Worm (Caenorhabditis elegans) whole organism, young adult: ENCODE measurements around the gene Y43F8B.23.

ENCODE experiments used
- B0261.1 ChIP-seq: sonication (generic microtip); optimal IDR thresholded peaks from 2 replicates; lab custom pipeline; 2016; ENCODE audit warnings: mild to moderate bottlenecking, missing genetic modification characterization, moderate library complexity, missing compliant biosample characterization
- C17E4.6 ChIP-seq: fragments of 200-800 bp; sonication (Bioruptor generic); IDR thresholded peaks from 2 replicates; pipeline ENCODE4 v1.3.6; 2022; ENCODE audit warnings: missing genetic modification reagents, missing genetic modification characterization, missing compliant biosample characterization
- D2030.7 ChIP-seq: fragments of 200-800 bp; sonication (Bioruptor generic); IDR thresholded peaks from 2 replicates; pipeline ENCODE4 v1.3.6; 2022; ENCODE audit warnings: missing genetic modification reagents, missing genetic modification characterization, missing compliant biosample characterization
- F33H1.4 ChIP-seq: fragments of 200-800 bp; sonication (Bioruptor generic); IDR thresholded peaks from 2 replicates; pipeline ENCODE4 v1.3.6; 2022; ENCODE audit warnings: missing genetic modification reagents, missing genetic modification characterization, missing compliant biosample characterization
- F49E8.2 ChIP-seq: sonication (generic microtip); optimal IDR thresholded peaks from 3 replicates; lab custom pipeline; 2017; ENCODE audit warnings: missing genetic modification characterization, mild to moderate bottlenecking, missing compliant biosample characterization, antibody characterized with exemption, moderate library complexity; ENCODE audit not compliant: insufficient read depth
- T07F8.4 ChIP-seq: sonication (generic microtip); optimal IDR thresholded peaks from 2 replicates; lab custom pipeline; 2016; ENCODE audit warnings: mild to moderate bottlenecking, missing genetic modification characterization, moderate library complexity, missing compliant biosample characterization
- T26A5.8 ChIP-seq: sonication (generic microtip); optimal IDR thresholded peaks from 2 replicates; lab custom pipeline; 2016; ENCODE audit warnings: missing genetic modification characterization, missing compliant biosample characterization
- ama-1 ChIP-seq, 3 experiments: fragments of 150-350 bp in 1 of 3; sonication (generic microtip) in 2 of 3; optimal IDR thresholded peaks; 2 replicates each; lab custom pipeline; 2014 to 2018; ENCODE audit warnings: missing biosample characterization in 2 of 3, missing genetic modification characterization in 2 of 3, missing genetic modification reagents in 2 of 3
- atf-7 ChIP-seq: sonication (generic microtip); optimal IDR thresholded peaks from 2 replicates; lab custom pipeline; 2017; ENCODE audit warnings: mild to moderate bottlenecking, missing genetic modification characterization, missing compliant biosample characterization
- athp-1 ChIP-seq: sonication (generic microtip); optimal IDR thresholded peaks from 2 replicates; lab custom pipeline; 2017; ENCODE audit warnings: mild to moderate bottlenecking, missing genetic modification characterization, missing compliant biosample characterization
- attf-6 ChIP-seq: fragments of 200-800 bp; sonication (Bioruptor generic); IDR thresholded peaks from 2 replicates; pipeline ENCODE4 v1.3.6; 2022; ENCODE audit warnings: missing genetic modification reagents, missing genetic modification characterization, missing compliant biosample characterization
- bed-1 ChIP-seq: fragments of 200-800 bp; sonication (Bioruptor generic); IDR thresholded peaks from 2 replicates; pipeline ENCODE4 v1.3.6; 2022; ENCODE audit warnings: missing genetic modification reagents, missing genetic modification characterization, missing compliant biosample characterization
- bed-2 ChIP-seq: fragments of 200-800 bp; sonication (Bioruptor generic); IDR thresholded peaks from 2 replicates; pipeline ENCODE4 v1.3.6; 2022; ENCODE audit warnings: missing genetic modification reagents, missing genetic modification characterization, missing compliant biosample characterization
- ccch-3 ChIP-seq: fragments of 200-800 bp; sonication (Bioruptor generic); optimal IDR thresholded peaks from 2 replicates; lab custom pipeline; 2018; ENCODE audit warnings: mild to moderate bottlenecking, missing genetic modification characterization, missing compliant biosample characterization
- ceh-79 ChIP-seq: sonication (generic microtip); optimal IDR thresholded peaks from 2 replicates; lab custom pipeline; 2017; ENCODE audit warnings: mild to moderate bottlenecking, missing genetic modification characterization, missing compliant biosample characterization
- ceh-91 ChIP-seq: fragments of 200-800 bp; sonication (Bioruptor generic); IDR thresholded peaks from 2 replicates; pipeline ENCODE4 v1.3.6; 2022; ENCODE audit warnings: missing genetic modification reagents, missing genetic modification characterization, missing compliant biosample characterization
- chd-7 ChIP-seq: sonication (generic microtip); optimal IDR thresholded peaks from 2 replicates; lab custom pipeline; 2016; ENCODE audit warnings: mild to moderate bottlenecking, missing genetic modification characterization, moderate library complexity, missing compliant biosample characterization
- egrh-3 ChIP-seq: fragments of 200-800 bp; sonication (Bioruptor generic); IDR thresholded peaks from 2 replicates; pipeline ENCODE4 v1.3.6; 2022; ENCODE audit warnings: missing genetic modification reagents, missing genetic modification characterization, missing compliant biosample characterization
- ekl-4 ChIP-seq: fragments of 200-800 bp; sonication (Bioruptor generic); IDR thresholded peaks from 2 replicates; pipeline ENCODE4 v1.3.6; 2022; ENCODE audit warnings: missing genetic modification reagents, missing genetic modification characterization, missing compliant biosample characterization
- hlh-12 ChIP-seq: sonication (generic microtip); optimal IDR thresholded peaks from 2 replicates; lab custom pipeline; 2016; ENCODE audit warnings: missing genetic modification characterization, missing compliant biosample characterization
- hmg-1.2 ChIP-seq: fragments of 200-800 bp; sonication (Bioruptor generic); IDR thresholded peaks from 2 replicates; pipeline ENCODE4 v1.3.6; 2022; ENCODE audit warnings: missing genetic modification reagents, missing genetic modification characterization, missing compliant biosample characterization
- lin-26 ChIP-seq: fragments of 200-800 bp; sonication (Bioruptor generic); IDR thresholded peaks from 2 replicates; pipeline ENCODE4 v1.3.6; 2022; ENCODE audit warnings: missing genetic modification reagents, missing genetic modification characterization, missing compliant biosample characterization
- lsl-1 ChIP-seq: fragments of 200-800 bp; sonication (Bioruptor generic); optimal IDR thresholded peaks from 2 replicates; lab custom pipeline; 2018; ENCODE audit warnings: mild to moderate bottlenecking, missing genetic modification characterization, moderate library complexity, missing compliant biosample characterization
- lsy-27 ChIP-seq: sonication (generic microtip); optimal IDR thresholded peaks from 2 replicates; lab custom pipeline; 2017; ENCODE audit warnings: missing genetic modification characterization, mild to moderate bottlenecking, missing compliant biosample characterization, antibody characterized with exemption, missing genotype, borderline replicate concordance; ENCODE audit not compliant: insufficient read depth
- madf-6 ChIP-seq: fragments of 200-800 bp; sonication (Bioruptor generic); IDR thresholded peaks from 2 replicates; pipeline ENCODE4 v1.3.6; 2022; ENCODE audit warnings: missing genetic modification reagents, missing genetic modification characterization, missing compliant biosample characterization
- madf-8 ChIP-seq: fragments of 200-800 bp; sonication (Bioruptor generic); conservative IDR thresholded peaks from 2 replicates; pipeline ENCODE4 v1.3.6; 2022; ENCODE audit warnings: missing genetic modification reagents, missing genetic modification characterization, missing compliant biosample characterization
- mcd-1 ChIP-seq: fragments of 200-800 bp; sonication (Bioruptor generic); IDR thresholded peaks from 2 replicates; pipeline ENCODE4 v1.3.6; 2022; ENCODE audit warnings: missing genetic modification reagents, missing genetic modification characterization, missing compliant biosample characterization
- nfya-2 ChIP-seq: fragments of 200-800 bp; sonication (Bioruptor generic); IDR thresholded peaks from 2 replicates; pipeline ENCODE4 v1.3.6; 2022; ENCODE audit warnings: missing genetic modification reagents, missing genetic modification characterization, missing compliant biosample characterization
- nhr-179 ChIP-seq: sonication (generic microtip); optimal IDR thresholded peaks from 2 replicates; lab custom pipeline; 2016; ENCODE audit warnings: mild to moderate bottlenecking, missing genetic modification characterization, missing compliant biosample characterization
- nhr-90 ChIP-seq: sonication (generic microtip); optimal IDR thresholded peaks from 2 replicates; lab custom pipeline; 2016; ENCODE audit warnings: missing genotype, mild to moderate bottlenecking, missing genetic modification characterization, missing compliant biosample characterization
- pbrm-1 ChIP-seq: fragments of 200-800 bp; sonication (Bioruptor generic); IDR thresholded peaks from 2 replicates; pipeline ENCODE4 v1.3.6; 2022; ENCODE audit warnings: missing genetic modification reagents, missing genetic modification characterization, missing compliant biosample characterization
- repo-1 ChIP-seq: sonication (generic microtip); optimal IDR thresholded peaks from 2 replicates; lab custom pipeline; 2017; ENCODE audit warnings: mild to moderate bottlenecking, missing genetic modification characterization, missing compliant biosample characterization
- sea-2 ChIP-seq: fragments of 200-800 bp; sonication (Bioruptor generic); IDR thresholded peaks from 2 replicates; pipeline ENCODE4 v1.3.6; 2022; ENCODE audit warnings: missing genetic modification characterization, missing compliant biosample characterization
- snpc-3.4 ChIP-seq: sonication (generic microtip); optimal IDR thresholded peaks from 2 replicates; lab custom pipeline; 2017; ENCODE audit warnings: missing genetic modification characterization, mild to moderate bottlenecking, missing compliant biosample characterization, antibody characterized with exemption, moderate library complexity, missing genotype, missing genetic modification reagents
- sptf-2 ChIP-seq: fragments of 200-800 bp; sonication (Bioruptor generic); optimal IDR thresholded peaks from 2 replicates; lab custom pipeline; 2018; ENCODE audit warnings: mild to moderate bottlenecking, missing genetic modification characterization, missing compliant biosample characterization
- tbp1 ChIP-seq: fragments of 200-800 bp; sonication (Bioruptor generic); optimal IDR thresholded peaks from 2 replicates; lab custom pipeline; 2018; ENCODE audit warnings: mild to moderate bottlenecking, missing genetic modification characterization, missing compliant biosample characterization
- tlf-1 ChIP-seq: fragments of 200-800 bp; sonication (Bioruptor generic); optimal IDR thresholded peaks from 2 replicates; lab custom pipeline; 2018; ENCODE audit warnings: mild to moderate bottlenecking, missing genetic modification characterization, missing compliant biosample characterization
- ztf-25 ChIP-seq: fragments of 200-800 bp; sonication (Bioruptor generic); IDR thresholded peaks from 2 replicates; pipeline ENCODE4 v1.3.6; 2022; ENCODE audit warnings: missing genetic modification reagents, missing genetic modification characterization, missing compliant biosample characterization
- ztf-3 ChIP-seq: fragments of 200-800 bp; sonication (Bioruptor generic); optimal IDR thresholded peaks from 2 replicates; lab custom pipeline; 2018; ENCODE audit warnings: mild to moderate bottlenecking, missing genetic modification characterization, missing compliant biosample characterization

Y43F8B.23 gene

ce11 chrV:19430351-19430913, 37.0 kb downstream of the Y43F8B.23 start (continued):
- peak; percentile 28; the same call in 1 of the 2 replicates for TF ChIP-seq hmg-1.2
- no peak for TF ChIP-seq ama-1 (optimal IDR thresholded peaks at IDR 0.05; lab: Kevin White, UChicago)
- no peak for TF ChIP-seq ama-1 (GFP tag; optimal IDR thresholded peaks at IDR 0.05; lab: Kevin White, UChicago)
- no peak for TF ChIP-seq B0261.1
- no peak for TF ChIP-seq nhr-179 (tag; lab: Kevin White, UChicago)
- no peak for TF ChIP-seq lsl-1 (GFP tag; lab: Kevin White, UChicago)
- TF ChIP-seq repo-1 (tag; lab: Kevin White, UChicago): no peak
- TF ChIP-seq sea-2 (GFP tag; lab: Robert Waterston, UW): peak; percentile 67; the same call in 1 of the 2 replicates
- peak; percentile 46 for TF ChIP-seq ekl-4 (GFP tag; lab: Robert Waterston, UW)
- no peak for TF ChIP-seq madf-6
- TF ChIP-seq attf-6 (GFP tag; lab: Robert Waterston, UW): no peak
- TF ChIP-seq ceh-79 (tag; lab: Kevin White, UChicago): no peak
- TF ChIP-seq lin-26 (GFP tag; lab: Robert Waterston, UW): 0 out of 2 replicates have a peak, but pooled peaks have one; percentile 44
- no peak for TF ChIP-seq bed-1 (GFP tag; lab: Robert Waterston, UW)
- TF ChIP-seq D2030.7 (GFP tag; lab: Robert Waterston, UW): no peak
- TF ChIP-seq T07F8.4 (tag; lab: Kevin White, UChicago): no peak
- TF ChIP-seq C17E4.6 (GFP tag; lab: Robert Waterston, UW): 0 out of 2 replicates have a peak, but pooled peaks have one; percentile 10
- TF ChIP-seq hlh-12: no peak
- no peak for TF ChIP-seq tbp1
- TF ChIP-seq F49E8.2 (tag; lab: Kevin White, UChicago): no peak
- TF ChIP-seq lsy-27: no peak
- no peak for TF ChIP-seq nfya-2 (GFP tag; lab: Robert Waterston, UW)
- peak; percentile 3 for TF ChIP-seq ztf-3 (GFP tag; lab: Kevin White, UChicago)
- TF ChIP-seq mcd-1 (GFP tag; lab: Robert Waterston, UW): no peak; the same call in 1 of the 2 replicates
- peak; percentile 23 for TF ChIP-seq sptf-2 (GFP tag; lab: Kevin White, UChicago)
- no peak for TF ChIP-seq nhr-90
- no peak for TF ChIP-seq tlf-1 (GFP tag; lab: Kevin White, UChicago)
- TF ChIP-seq T26A5.8 (tag; lab: Kevin White, UChicago): no peak
- TF ChIP-seq ztf-25 (GFP tag; lab: Robert Waterston, UW): no peak
- TF ChIP-seq ceh-91 (GFP tag; lab: Robert Waterston, UW): no peak
- TF ChIP-seq chd-7 (tag; lab: Kevin White, UChicago): peak; percentile 49
- no peak for TF ChIP-seq atf-7 (tag; lab: Kevin White, UChicago)
- peak; percentile 67 for TF ChIP-seq athp-1 (tag; lab: Kevin White, UChicago)
- TF ChIP-seq madf-8 (GFP tag; lab: Robert Waterston, UW): no peak
- no peak for TF ChIP-seq snpc-3.4 (tag; lab: Kevin White, UChicago)
- no peak for TF ChIP-seq F33H1.4 (GFP tag; lab: Robert Waterston, UW)
- no peak for TF ChIP-seq ccch-3 (GFP tag; lab: Kevin White, UChicago)
- TF ChIP-seq bed-2 (GFP tag; lab: Robert Waterston, UW): 0 out of 2 replicates have a peak, but pooled peaks have one; percentile 10
- no peak; the same call in 1 of the 2 replicates for TF ChIP-seq egrh-3 (GFP tag; lab: Robert Waterston, UW)
- no peak for TF ChIP-seq pbrm-1
